Worm (Caenorhabditis elegans): ENCODE results near the gene wsp-1.

The wsp-1 gene

DNA sequence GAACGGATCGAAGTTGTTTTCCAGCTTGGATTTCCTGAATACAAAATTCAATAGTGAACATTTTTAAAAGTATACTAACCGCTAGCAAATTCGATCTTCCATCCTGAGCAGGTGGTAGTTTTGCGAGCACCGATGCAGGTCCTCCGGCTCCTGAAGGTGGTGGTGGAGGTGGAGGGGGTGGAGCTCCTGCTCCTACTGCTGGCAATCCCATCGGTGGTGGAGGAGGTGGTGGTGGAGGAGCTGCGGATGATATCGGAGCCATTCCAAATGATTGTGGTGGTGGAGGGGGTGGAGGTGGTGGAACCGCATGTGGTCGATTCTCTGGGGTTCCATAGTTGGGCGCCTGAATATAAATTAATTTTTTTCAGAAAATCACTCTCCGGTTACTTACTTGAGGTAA is 9.1 kb downstream of the wsp-1 start:
- no peak for TF ChIP-seq aha-1 (tag; optimal IDR thresholded peaks at IDR 0.05)
- TF ChIP-seq fkh-10 (GFP tag; optimal IDR thresholded peaks at IDR 0.05) = no peak
- no peak for TF ChIP-seq elt-3 (tag; optimal IDR thresholded peaks at IDR 0.05)
- TF ChIP-seq unc-30 (tag; optimal IDR thresholded peaks at IDR 0.05) = no peak
- TF ChIP-seq elt-2 (tag; optimal IDR thresholded peaks at IDR 0.05) = no peak

DNA sequence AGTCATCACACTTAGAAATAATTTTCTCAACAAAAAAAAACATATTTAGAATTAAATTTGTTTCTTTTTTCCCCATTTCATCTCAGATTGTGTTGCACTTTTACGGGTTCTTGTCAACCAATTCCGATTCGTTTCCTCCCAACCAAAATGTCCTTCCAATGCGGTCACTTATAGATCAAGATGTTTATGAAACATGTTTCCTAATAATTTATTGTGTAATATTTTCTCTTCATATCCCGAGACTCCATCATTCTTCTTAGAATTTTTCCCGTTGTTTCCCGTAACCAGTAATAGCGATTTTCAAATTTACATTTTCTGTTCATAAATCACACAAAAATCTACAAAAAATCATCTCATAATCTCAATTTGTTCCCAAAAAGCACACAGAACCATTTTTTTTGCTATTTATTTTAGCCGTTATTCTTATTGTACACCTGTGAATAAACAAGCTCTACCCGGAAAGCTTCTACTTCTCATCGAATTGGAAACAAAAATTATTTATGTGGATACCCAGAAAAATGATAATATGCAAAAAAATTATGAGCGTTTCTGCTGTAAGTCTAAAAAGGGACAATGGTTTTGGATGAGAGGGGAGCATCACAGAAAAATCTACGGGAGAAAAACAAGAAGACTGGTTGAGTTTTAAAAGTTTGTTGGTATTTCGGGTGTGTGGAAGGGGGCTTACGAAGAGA is 10.2 kb downstream of the wsp-1 start:
- TF ChIP-seq nhr-85 (tag) = peak; percentile 15
- TF ChIP-seq jun-1 (tag; optimal IDR thresholded peaks at IDR 0.05) = no peak

DNA sequence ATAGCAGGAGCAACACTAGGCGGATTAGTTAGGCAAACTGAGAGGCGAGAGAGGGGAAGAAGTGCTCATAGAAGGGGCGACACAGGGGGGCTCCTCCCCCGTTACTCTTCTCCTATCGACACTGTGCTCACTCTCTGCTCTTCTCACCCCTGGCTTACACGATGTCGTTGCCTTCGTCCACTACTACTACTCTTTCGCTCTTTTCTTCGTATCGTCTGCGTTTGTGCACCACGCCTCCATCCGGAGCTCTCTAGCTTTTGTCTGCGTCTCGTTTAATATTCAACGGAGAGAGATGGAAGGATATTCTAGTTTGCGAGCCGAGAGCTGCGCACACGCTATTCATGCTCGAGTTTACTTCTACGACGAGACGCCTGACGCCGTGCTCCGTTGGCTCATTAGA is 15.4 kb downstream of the wsp-1 start:
- TF ChIP-seq sox-4 (tag; optimal IDR thresholded peaks at IDR 0.05) (peak; percentile 9), dsc-1 (tag; optimal IDR thresholded peaks at IDR 0.05) (peak; percentile 36), nhr-12 (tag; optimal IDR thresholded peaks at IDR 0.05) (no peak), mep-1 (tag; optimal IDR thresholded peaks at IDR 0.05) (peak; percentile 46), ceh-63 (GFP tag; optimal IDR thresholded peaks at IDR 0.05) (peak; percentile 33), mab-9 (GFP tag; IDR thresholded peaks at IDR 0.05) (peak; percentile 47; the same call in 1 of the 2 replicates), C34B4.2 (tag; optimal IDR thresholded peaks at IDR 0.05) (no peak), hpl-2 (GFP tag; optimal IDR thresholded peaks at IDR 0.05) (no peak), xbp-1 (tag; optimal IDR thresholded peaks at IDR 0.05) (peak; percentile 20), sup-37 (GFP tag; optimal IDR thresholded peaks at IDR 0.05) (no peak), ztf-4 (tag; optimal IDR thresholded peaks at IDR 0.05) (no peak), mdl-1 (tag; optimal IDR thresholded peaks at IDR 0.05) (no peak), F16B12.6 (tag; optimal IDR thresholded peaks at IDR 0.05) (no peak), nhr-71 (tag; optimal IDR thresholded peaks at IDR 0.05) (peak; percentile 64), skn-1 (tag; optimal IDR thresholded peaks at IDR 0.05) (peak; percentile 42), snpc-4 (tag; optimal IDR thresholded peaks at IDR 0.05) (no peak), fkh-8 (tag; optimal IDR thresholded peaks at IDR 0.05) (peak; percentile 92), ceh-82 (tag; optimal IDR thresholded peaks at IDR 0.05) (peak in 2 of 3 experiments; percentile 30 to 69), nhr-20 (tag; optimal IDR thresholded peaks at IDR 0.05) (peak; percentile 41), nhr-47 (tag; optimal IDR thresholded peaks at IDR 0.05) (peak; percentile 64), zip-4 (GFP tag; optimal IDR thresholded peaks at IDR 0.05) (no peak), lin-35 (GFP tag; optimal IDR thresholded peaks at IDR 0.05) (peak in 1 of 2 experiments; percentile 31), unc-86 (tag; optimal IDR thresholded peaks at IDR 0.05) (peak; percentile 59), aly-2 (tag; optimal IDR thresholded peaks at IDR 0.05) (no peak), ama-1 (optimal IDR thresholded peaks at IDR 0.05) (no peak), nhr-28 (tag; optimal IDR thresholded peaks at IDR 0.05) (no peak), lir-3 (tag; optimal IDR thresholded peaks at IDR 0.05; ENCODE audit: poor library complexity) (no peak), tbx-2 (tag; optimal IDR thresholded peaks at IDR 0.05) (peak; percentile 42), lsy-2 (tag; optimal IDR thresholded peaks at IDR 0.05) (peak; percentile 9 to 35), swsn-7 (tag; optimal IDR thresholded peaks at IDR 0.05) (peak; percentile 65), snu-23 (GFP tag; optimal IDR thresholded peaks at IDR 0.05) (peak; percentile 41), ztf-11 (tag; optimal IDR thresholded peaks at IDR 0.05) (no peak), ceh-8 (GFP tag; optimal IDR thresholded peaks at IDR 0.05) (peak; percentile 47), lin-14 (GFP tag; optimal IDR thresholded peaks at IDR 0.05) (peak; percentile 86), lin-39 (tag; optimal IDR thresholded peaks at IDR 0.05) (no peak), egl-13 (tag; optimal IDR thresholded peaks at IDR 0.05) (peak; percentile 60), egl-27 (tag; optimal IDR thresholded peaks at IDR 0.05) (peak in 1 of 2 experiments; percentile 31), fkh-10 (GFP tag; optimal IDR thresholded peaks at IDR 0.05) (peak; percentile 87), lin-15B (tag; optimal IDR thresholded peaks at IDR 0.05) (no peak), elt-3 (tag; optimal IDR thresholded peaks at IDR 0.05) (no peak), dpl-1 (GFP tag; optimal IDR thresholded peaks at IDR 0.05) (no peak), grh-1 (GFP tag; IDR thresholded peaks at IDR 0.05) (no peak), efl-1 (optimal IDR thresholded peaks at IDR 0.05) (peak; percentile 22 to 40), efl-1 (GFP tag; optimal IDR thresholded peaks at IDR 0.05 in 1 of 2) (no peak)
